Worm (Caenorhabditis elegans): Measurements from ENCODE around the gene Y69H2.17.

DNA sequence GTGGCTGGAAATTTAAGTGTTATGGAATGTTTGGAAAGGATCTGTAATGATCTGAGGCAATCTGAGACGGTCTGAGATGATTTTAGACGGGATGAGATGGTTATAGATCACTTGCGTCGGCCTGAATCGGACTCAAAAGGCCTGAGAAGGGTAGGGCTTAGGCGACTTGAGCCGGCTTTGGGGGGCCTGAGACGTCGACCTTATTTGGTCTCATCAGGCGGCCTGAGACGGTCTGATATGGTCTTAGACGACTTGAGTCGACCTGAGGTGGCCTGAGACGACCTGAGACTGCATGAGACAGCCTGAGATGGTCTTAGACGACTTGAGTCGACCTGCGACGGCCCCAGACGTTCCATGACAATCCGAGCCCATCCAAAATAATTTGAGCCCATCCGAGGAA lies 28.4 kb upstream of the Y69H2.17 start:
- no peak for TF ChIP-seq nhr-11 (tag; optimal IDR thresholded peaks at IDR 0.05)
- TF ChIP-seq lim-6 (tag; optimal IDR thresholded peaks at IDR 0.05) = no peak
- TF ChIP-seq ztf-16 (tag; optimal IDR thresholded peaks at IDR 0.05) = no peak

All from whole organism, late embryonic.